Worm (Caenorhabditis elegans) whole organism, mixed stage, embryonic: ENCODE results near the gene rbm-25.

Experiments
- ces-1 ChIP-seq: fragments of 150-350 bp; optimal IDR thresholded peaks from 2 replicates; lab custom pipeline; 2014; ENCODE audit warnings: missing biosample characterization, missing genetic modification reagents, missing genetic modification characterization
- cnd-1 ChIP-seq: fragments of 200-800 bp; sonication (Bioruptor generic); optimal IDR thresholded peaks from 2 replicates; lab custom pipeline; 2018; ENCODE audit warnings: mild to moderate bottlenecking, missing genetic modification characterization, missing compliant biosample characterization
- elt-3 ChIP-seq: fragments of 150-350 bp; optimal IDR thresholded peaks from 2 replicates; lab custom pipeline; 2014; ENCODE audit warnings: missing biosample characterization, missing genetic modification characterization
- ham-2 ChIP-seq: fragments of 200-800 bp; sonication (Bioruptor generic); optimal IDR thresholded peaks from 2 replicates; lab custom pipeline; 2018; ENCODE audit warnings: mild to moderate bottlenecking, missing genetic modification characterization, missing compliant biosample characterization
- lin-13 ChIP-seq: fragments of 150-350 bp; optimal IDR thresholded peaks from 2 replicates; lab custom pipeline; 2014; ENCODE audit warnings: missing biosample characterization, missing genetic modification characterization
- lsy-2 ChIP-seq: fragments of 150-350 bp; optimal IDR thresholded peaks from 2 replicates; lab custom pipeline; 2014; ENCODE audit warnings: missing biosample characterization, missing genetic modification characterization
- nhr-12 ChIP-seq: fragments of 150-350 bp; optimal IDR thresholded peaks from 2 replicates; lab custom pipeline; 2014; ENCODE audit warnings: missing biosample characterization, missing genetic modification characterization
- nhr-2 ChIP-seq: fragments of 150-350 bp; optimal IDR thresholded peaks from 2 replicates; lab custom pipeline; 2014; ENCODE audit warnings: missing biosample characterization, missing genetic modification characterization
- nhr-28 ChIP-seq: fragments of 150-350 bp; optimal IDR thresholded peaks from 2 replicates; lab custom pipeline; 2014; ENCODE audit warnings: missing biosample characterization, missing genetic modification characterization
- snpc-4 ChIP-seq: fragments of 150-350 bp; optimal IDR thresholded peaks from 2 replicates; lab custom pipeline; 2014; ENCODE audit warnings: missing biosample characterization, missing genetic modification characterization
- tbx-8 ChIP-seq: fragments of 200-800 bp; sonication (Bioruptor generic); optimal IDR thresholded peaks from 2 replicates; lab custom pipeline; 2018; ENCODE audit warnings: mild to moderate bottlenecking, missing genetic modification characterization, moderate library complexity, missing compliant biosample characterization
- ztf-11 ChIP-seq: fragments of 150-350 bp; optimal IDR thresholded peaks from 2 replicates; lab custom pipeline; 2014; ENCODE audit warnings: missing biosample characterization, missing genetic modification characterization

DNA sequence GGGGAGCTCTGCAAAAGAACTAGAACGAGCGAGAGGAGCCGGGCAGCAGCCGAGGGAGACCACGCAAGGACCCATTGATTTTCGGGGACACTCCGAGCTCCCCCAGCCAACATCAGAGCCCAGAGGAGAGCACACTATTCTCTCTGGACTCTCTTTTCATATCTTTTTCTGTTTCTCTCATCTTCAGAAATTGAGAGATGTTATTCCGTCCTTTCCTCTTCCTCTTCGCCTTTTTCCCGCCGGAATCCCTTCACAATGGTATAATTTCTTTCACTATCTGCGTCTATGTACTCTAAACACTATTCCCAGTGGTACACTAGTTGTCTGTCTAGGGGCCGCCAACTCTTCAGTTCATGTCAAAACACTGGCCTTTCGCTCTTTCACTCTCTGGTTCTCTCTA lies 32.6 kb upstream of the rbm-25 start:
- TF ChIP-seq ztf-11 = peak; percentile 61
- peak; percentile 83 for TF ChIP-seq ces-1 (GFP tag; lab: Kevin White, UChicago)
- no peak for TF ChIP-seq snpc-4
- TF ChIP-seq ham-2 (GFP tag; lab: Kevin White, UChicago) = no peak
- no peak for TF ChIP-seq elt-3 (tag; lab: Kevin White, UChicago)
- no peak for TF ChIP-seq nhr-28 (tag; lab: Kevin White, UChicago)
- TF ChIP-seq cnd-1 (tag; lab: Kevin White, UChicago) = no peak
- no peak for TF ChIP-seq lin-13 (tag; lab: Kevin White, UChicago)
- no peak for TF ChIP-seq nhr-2
- TF ChIP-seq nhr-12 = no peak
- TF ChIP-seq tbx-8 (GFP tag; lab: Kevin White, UChicago) = no peak
- peak; percentile 20 for TF ChIP-seq lsy-2
